Worm (Caenorhabditis elegans): Measurements from ENCODE around the gene ceh-62.
A peak's percentile ranks its signal among the peaks of the same experiment; 100 is the strongest.

ceh-62 gene

DNA sequence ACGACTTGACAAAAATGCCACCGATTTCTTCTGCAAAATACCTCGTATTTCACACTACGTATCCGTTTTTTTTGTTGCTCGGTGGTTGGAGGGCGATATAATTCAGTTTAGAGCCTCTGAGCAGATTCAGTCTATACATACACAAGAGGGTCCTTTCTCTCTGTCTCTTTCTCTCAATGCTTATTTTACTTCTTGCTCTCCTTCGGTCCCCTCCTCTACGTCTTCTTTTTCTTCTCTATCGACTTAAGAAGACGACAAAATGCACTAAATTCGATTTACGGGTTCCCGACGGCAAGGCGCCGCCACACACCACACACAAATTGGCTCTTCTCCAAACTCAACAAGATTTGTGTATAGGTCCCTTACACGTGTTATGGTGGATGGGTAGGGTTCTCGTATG lies 46.6 kb upstream of the ceh-62 start (continued):
- no peak for TF ChIP-seq tlp-1 (tag; optimal IDR thresholded peaks at IDR 0.05)
- no peak for TF ChIP-seq dpl-1 (GFP tag; optimal IDR thresholded peaks at IDR 0.05)
- TF ChIP-seq nhr-19 (GFP tag; conservative IDR thresholded peaks at IDR 0.05), result no peak
- TF ChIP-seq elt-2 (tag; optimal IDR thresholded peaks at IDR 0.05), result no peak
- no peak for TF ChIP-seq nhr-28 (tag; optimal IDR thresholded peaks at IDR 0.05)
- TF ChIP-seq mab-9 (GFP tag; IDR thresholded peaks at IDR 0.05), result no peak
- TF ChIP-seq tbx-2 (tag; optimal IDR thresholded peaks at IDR 0.05), result no peak
- TF ChIP-seq snpc-4 (tag; optimal IDR thresholded peaks at IDR 0.05), result no peak
- no peak for TF ChIP-seq ceh-82 (tag; optimal IDR thresholded peaks at IDR 0.05)
- TF ChIP-seq hlh-4 (tag; optimal IDR thresholded peaks at IDR 0.05), result no peak
- no peak for TF ChIP-seq xbp-1 (tag; optimal IDR thresholded peaks at IDR 0.05)
- TF ChIP-seq Y116A8C.19 (tag; optimal IDR thresholded peaks at IDR 0.05; ENCODE audit: borderline replicate concordance), result no peak
- no peak for TF ChIP-seq sox-4 (tag; optimal IDR thresholded peaks at IDR 0.05)
- TF ChIP-seq nhr-77 (tag; optimal IDR thresholded peaks at IDR 0.05), result no peak
- no peak for TF ChIP-seq irx-1 (tag; optimal IDR thresholded peaks at IDR 0.05)
- TF ChIP-seq nhr-85 (tag), result no peak
- no peak for TF ChIP-seq unc-98 (GFP tag; IDR thresholded peaks at IDR 0.05)
- no peak for TF ChIP-seq lin-39 (tag; optimal IDR thresholded peaks at IDR 0.05)
- TF ChIP-seq ama-1 (optimal IDR thresholded peaks at IDR 0.05), result no peak

ce11 chrII:10759425-10759824 lies 46.1 kb upstream of the ceh-62 start:
- TF ChIP-seq unc-86 (tag; optimal IDR thresholded peaks at IDR 0.05) (no peak), hlh-17 (GFP tag; optimal IDR thresholded peaks at IDR 0.05; ENCODE audit: borderline replicate concordance) (no peak), nhr-11 (tag; optimal IDR thresholded peaks at IDR 0.05) (no peak), mab-9 (GFP tag; IDR thresholded peaks at IDR 0.05) (no peak), nhr-20 (tag; optimal IDR thresholded peaks at IDR 0.05) (no peak), C16A3.4 (tag; optimal IDR thresholded peaks at IDR 0.05) (no peak), lsy-2 (tag; optimal IDR thresholded peaks at IDR 0.05) (no peak), fkh-8 (tag; optimal IDR thresholded peaks at IDR 0.05) (no peak), dpl-1 (GFP tag; optimal IDR thresholded peaks at IDR 0.05) (no peak), lir-3 (tag; optimal IDR thresholded peaks at IDR 0.05; ENCODE audit: poor library complexity) (no peak), xbp-1 (tag; optimal IDR thresholded peaks at IDR 0.05) (no peak), unc-62 (GFP tag; optimal IDR thresholded peaks at IDR 0.05) (no peak), nhr-76 (tag; optimal IDR thresholded peaks at IDR 0.05) (no peak), ceh-88 (GFP tag; IDR thresholded peaks at IDR 0.05) (no peak), tlp-1 (tag; optimal IDR thresholded peaks at IDR 0.05) (no peak), elt-2 (tag; optimal IDR thresholded peaks at IDR 0.05) (no peak)

ce11 chrII:10760801-10761200 lies 44.7 kb upstream of the ceh-62 start:
- TF ChIP-seq fkh-10 (GFP tag; optimal IDR thresholded peaks at IDR 0.05) (peak; percentile 11), ets-5 (GFP tag; IDR thresholded peaks at IDR 0.05) (no peak), lin-14 (GFP tag; optimal IDR thresholded peaks at IDR 0.05) (peak; percentile 40), C16A3.4 (tag; optimal IDR thresholded peaks at IDR 0.05) (no peak), mdl-1 (tag; optimal IDR thresholded peaks at IDR 0.05) (no peak), alr-1 (tag; optimal IDR thresholded peaks at IDR 0.05; ENCODE audit: borderline replicate concordance) (no peak), lin-39 (tag; optimal IDR thresholded peaks at IDR 0.05) (no peak), zip-4 (GFP tag; optimal IDR thresholded peaks at IDR 0.05) (no peak), ceh-63 (GFP tag; optimal IDR thresholded peaks at IDR 0.05) (no peak), nhr-76 (tag; optimal IDR thresholded peaks at IDR 0.05) (no peak)

DNA sequence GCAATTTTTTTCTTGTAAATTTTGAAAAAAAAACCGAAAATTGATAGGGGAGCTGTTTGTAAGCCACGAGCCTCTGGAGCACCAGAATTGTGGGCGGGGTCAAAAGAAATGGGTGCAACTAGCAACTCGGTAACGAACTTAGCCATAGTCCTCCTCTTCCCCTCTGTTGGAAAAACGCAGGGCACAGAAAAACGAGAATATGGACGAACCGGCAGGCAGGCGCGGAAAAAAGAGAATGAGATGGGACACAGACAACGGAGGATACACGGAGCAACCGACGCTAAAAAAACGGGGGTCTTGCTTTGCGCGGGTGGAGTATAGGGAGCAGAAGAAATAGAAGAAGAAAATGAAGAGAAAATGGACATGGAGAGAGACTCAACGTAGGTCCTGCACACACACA lies 43.9 kb upstream of the ceh-62 start:
- TF ChIP-seq lin-14 (GFP tag; optimal IDR thresholded peaks at IDR 0.05) (peak; percentile 75), xbp-1 (tag; optimal IDR thresholded peaks at IDR 0.05) (no peak), tlp-1 (tag; optimal IDR thresholded peaks at IDR 0.05) (no peak), efl-1 (optimal IDR thresholded peaks at IDR 0.05) (no peak), efl-1 (GFP tag; optimal IDR thresholded peaks at IDR 0.05 in 1 of 2) (peak in 1 of 2 experiments; percentile 49), ceh-82 (tag; optimal IDR thresholded peaks at IDR 0.05) (peak in 1 of 3 experiments; percentile 30), egl-13 (tag; optimal IDR thresholded peaks at IDR 0.05) (no peak), aha-1 (tag; optimal IDR thresholded peaks at IDR 0.05) (no peak), efl-3 (GFP tag; optimal IDR thresholded peaks at IDR 0.05) (no peak), fkh-10 (GFP tag; optimal IDR thresholded peaks at IDR 0.05) (peak; percentile 75), lin-35 (GFP tag; optimal IDR thresholded peaks at IDR 0.05) (no peak), zag-1 (tag; optimal IDR thresholded peaks at IDR 0.05) (no peak), elt-2 (tag; optimal IDR thresholded peaks at IDR 0.05) (no peak), nhr-71 (tag; optimal IDR thresholded peaks at IDR 0.05) (no peak), C04F5.9 (tag; optimal IDR thresholded peaks at IDR 0.05) (no peak)
